Worm (Caenorhabditis elegans) whole organism, early embryonic: ENCODE results near the gene gst-23.

Experiments
- B0310.2 ChIP-seq: sonication (generic microtip); optimal IDR thresholded peaks from 2 replicates; lab custom pipeline; 2016; ENCODE audit warnings: mild to moderate bottlenecking, missing genetic modification characterization, missing compliant biosample characterization
- F13C5.2 ChIP-seq: sonication (generic microtip); optimal IDR thresholded peaks from 2 replicates; lab custom pipeline; 2017; ENCODE audit warnings: mild to moderate bottlenecking, missing genetic modification characterization, inconsistent platforms, missing compliant biosample characterization
- aly-1 ChIP-seq: sonication (generic microtip); optimal IDR thresholded peaks from 2 replicates; lab custom pipeline; 2016; ENCODE audit warnings: missing genetic modification characterization, missing compliant biosample characterization
- ama-1 ChIP-seq: fragments of 150-350 bp; optimal IDR thresholded peaks from 2 replicates; lab custom pipeline; 2014
- ceh-13 ChIP-seq: fragments of 200-800 bp; sonication (Bioruptor generic); optimal IDR thresholded peaks from 2 replicates; lab custom pipeline; 2018; ENCODE audit warnings: mild to moderate bottlenecking, missing genetic modification characterization, missing compliant biosample characterization
- ceh-36 ChIP-seq: sonication (generic microtip); optimal IDR thresholded peaks from 2 replicates; lab custom pipeline; 2016; ENCODE audit warnings: missing genetic modification characterization, inconsistent platforms, missing compliant biosample characterization
- ets-7 ChIP-seq: sonication (generic microtip); optimal IDR thresholded peaks from 2 replicates; lab custom pipeline; 2016; ENCODE audit warnings: missing genotype, missing genetic modification characterization, missing compliant biosample characterization
- flt-1 ChIP-seq: fragments of 200-800 bp; sonication (Bioruptor generic); IDR thresholded peaks from 2 replicates; pipeline ENCODE4 v1.3.6; 2022; ENCODE audit warnings: missing genetic modification characterization, missing compliant biosample characterization
- hmbx-1 ChIP-seq: sonication (generic microtip); optimal IDR thresholded peaks from 2 replicates; lab custom pipeline; 2016; ENCODE audit warnings: mild to moderate bottlenecking, missing genetic modification characterization, missing compliant biosample characterization
- hmg-4 ChIP-seq: fragments of 200-800 bp; sonication (Bioruptor generic); optimal IDR thresholded peaks from 2 replicates; lab custom pipeline; 2018; ENCODE audit warnings: mild to moderate bottlenecking, missing genetic modification characterization, missing compliant biosample characterization
- hnd-1 ChIP-seq: sonication (generic microtip); optimal IDR thresholded peaks from 2 replicates; lab custom pipeline; 2016; ENCODE audit warnings: missing genetic modification characterization, missing compliant biosample characterization
- pes-1 ChIP-seq: fragments of 200-800 bp; sonication (Bioruptor generic); IDR thresholded peaks from 2 replicates; pipeline ENCODE4 v1.3.6; 2022; ENCODE audit warnings: missing genetic modification reagents, missing genetic modification characterization, missing compliant biosample characterization
- scrt-1 ChIP-seq: fragments of 200-800 bp; sonication (Bioruptor generic); IDR thresholded peaks from 2 replicates; pipeline ENCODE4 v1.3.6; 2022; ENCODE audit warnings: missing genetic modification characterization, missing compliant biosample characterization
- sea-1 ChIP-seq: fragments of 200-800 bp; sonication (Bioruptor generic); conservative IDR thresholded peaks from 2 replicates; pipeline ENCODE4 v1.3.6; 2022; ENCODE audit warnings: missing genetic modification characterization, missing compliant biosample characterization
- tbx-11 ChIP-seq: fragments of 200-800 bp; sonication (Bioruptor generic); IDR thresholded peaks from 2 replicates; pipeline ENCODE4 v1.3.6; 2022; ENCODE audit warnings: missing genetic modification characterization, missing compliant biosample characterization
- tbx-37 ChIP-seq: fragments of 200-800 bp; sonication (Bioruptor generic); conservative IDR thresholded peaks from 2 replicates; pipeline ENCODE4 v1.3.6; 2022; ENCODE audit warnings: missing genetic modification reagents, missing genetic modification characterization, missing compliant biosample characterization
- tra-4 ChIP-seq: sonication (generic microtip); optimal IDR thresholded peaks from 2 replicates; lab custom pipeline; 2017; ENCODE audit warnings: missing genetic modification characterization, missing compliant biosample characterization

gst-23 gene

DNA sequence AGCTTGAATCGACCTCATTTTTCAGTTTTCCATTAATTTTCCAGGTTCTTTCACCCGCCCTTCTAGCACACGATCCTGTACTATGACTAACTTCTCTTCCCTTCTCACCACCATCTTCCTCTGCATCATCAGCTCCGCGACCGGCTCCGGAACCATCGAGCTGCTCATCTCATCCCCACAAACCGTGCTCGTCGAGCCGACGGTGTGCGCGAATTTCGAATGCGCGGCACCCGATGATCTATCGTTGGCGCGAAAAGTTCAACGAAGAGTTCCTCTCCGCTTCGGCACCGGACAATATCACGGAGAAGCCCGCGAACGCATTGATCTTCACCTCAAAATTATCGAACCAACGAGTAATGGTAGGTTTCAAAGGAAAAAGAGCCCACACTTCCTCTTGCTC lies 32.9 kb upstream of the gst-23 start, which contains the start of gene apx-1:
Gene apx-1 (plus strand): TSS at position 50 of the 400 bp plus-strand sequence.
- TF ChIP-seq tra-4 (tag; lab: Kevin White, UChicago), result no peak
- TF ChIP-seq ceh-36 (tag; lab: Kevin White, UChicago), result no peak
- no peak for TF ChIP-seq scrt-1 (GFP tag; lab: Robert Waterston, UW)

DNA sequence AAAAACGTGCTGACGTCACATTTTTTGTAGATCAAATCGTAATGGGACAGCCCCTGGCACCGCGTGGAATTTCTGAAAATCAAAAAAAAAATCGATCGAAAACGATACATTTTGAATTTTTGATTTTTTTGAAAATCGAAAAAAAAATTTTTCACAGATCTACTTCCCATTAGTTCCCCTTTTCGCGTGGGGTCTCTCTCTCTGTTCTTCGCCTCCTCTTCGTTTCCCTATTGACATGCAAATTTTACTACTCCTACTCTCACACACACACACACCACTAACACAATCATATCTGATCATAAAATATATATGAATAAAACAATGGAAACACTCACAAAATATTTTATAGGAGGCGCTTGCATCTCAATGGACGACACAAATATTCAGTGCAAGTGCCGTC lies 24.5 kb upstream of the gst-23 start:
- TF ChIP-seq aly-1 (tag; lab: Kevin White, UChicago), result no peak
- TF ChIP-seq scrt-1 (GFP tag; lab: Robert Waterston, UW), result no peak
- TF ChIP-seq flt-1, result no peak
- TF ChIP-seq ets-7, result no peak
- TF ChIP-seq hnd-1, result no peak

DNA sequence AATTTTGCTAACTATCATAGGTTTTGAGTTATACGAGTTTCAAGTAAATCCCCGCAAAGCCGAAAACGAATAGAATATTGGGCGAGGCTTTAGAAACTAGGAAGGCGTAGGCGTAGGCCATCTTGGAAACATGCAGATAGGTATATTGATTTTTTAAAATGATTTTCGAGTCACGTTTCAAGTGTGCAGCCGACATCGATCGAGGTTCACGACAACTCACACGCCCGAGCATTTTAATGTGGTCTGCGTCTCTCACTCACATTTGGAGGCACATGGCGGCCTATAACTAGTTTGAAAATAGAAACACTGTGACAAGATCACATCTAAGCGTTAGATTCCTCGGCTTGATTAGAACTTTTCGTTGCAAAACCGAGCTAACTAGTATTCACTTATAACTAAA lies 15.7 kb upstream of the gst-23 start, which contains the start of gene K08D9.2:
Gene K08D9.2 (plus strand): TSS at position 301 of the 400 bp plus-strand sequence.
- TF ChIP-seq tbx-11 (GFP tag; lab: Robert Waterston, UW) (no peak), scrt-1 (GFP tag; lab: Robert Waterston, UW) (no peak), sea-1 (GFP tag; lab: Robert Waterston, UW) (no peak), ets-7 (no peak), flt-1 (no peak), ceh-13 (no peak), ceh-36 (tag; lab: Kevin White, UChicago) (no peak), tra-4 (tag; lab: Kevin White, UChicago) (no peak), pes-1 (no peak), hmbx-1 (tag; lab: Kevin White, UChicago) (no peak), F13C5.2 (tag; lab: Kevin White, UChicago) (no peak), B0310.2 (no peak), tbx-37 (GFP tag; lab: Robert Waterston, UW) (no peak), ama-1 (lab: Kevin White, UChicago) (no peak), hmg-4 (GFP tag; lab: Kevin White, UChicago) (no peak), aly-1 (tag; lab: Kevin White, UChicago) (no peak), hnd-1 (no peak)

DNA sequence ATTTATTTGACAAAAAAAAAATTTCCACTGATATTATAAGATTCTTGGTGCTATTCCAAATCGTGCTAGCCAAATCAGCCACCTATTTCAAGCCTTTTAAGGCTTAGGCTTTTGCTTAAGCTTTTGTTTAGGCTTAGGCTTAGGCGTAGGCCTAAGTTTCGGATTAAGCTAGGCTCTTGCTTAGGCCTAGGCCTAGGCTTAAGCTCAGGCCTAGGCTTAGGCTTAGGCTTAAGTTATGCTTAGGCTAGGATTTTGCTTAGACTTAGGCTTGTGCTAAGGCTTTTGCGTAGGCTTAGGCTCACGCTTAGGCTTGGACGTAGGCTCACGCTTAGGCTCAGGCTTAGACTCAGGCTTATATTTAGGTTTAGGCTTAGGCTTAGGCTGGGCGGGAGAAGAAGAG lies 12.9 kb upstream of the gst-23 start:
- TF ChIP-seq ceh-36 (tag; lab: Kevin White, UChicago), result peak; percentile 62
- no peak for TF ChIP-seq aly-1 (tag; lab: Kevin White, UChicago)
- TF ChIP-seq ceh-13, result no peak
- TF ChIP-seq tbx-11 (GFP tag; lab: Robert Waterston, UW), result no peak
- no peak for TF ChIP-seq flt-1

DNA sequence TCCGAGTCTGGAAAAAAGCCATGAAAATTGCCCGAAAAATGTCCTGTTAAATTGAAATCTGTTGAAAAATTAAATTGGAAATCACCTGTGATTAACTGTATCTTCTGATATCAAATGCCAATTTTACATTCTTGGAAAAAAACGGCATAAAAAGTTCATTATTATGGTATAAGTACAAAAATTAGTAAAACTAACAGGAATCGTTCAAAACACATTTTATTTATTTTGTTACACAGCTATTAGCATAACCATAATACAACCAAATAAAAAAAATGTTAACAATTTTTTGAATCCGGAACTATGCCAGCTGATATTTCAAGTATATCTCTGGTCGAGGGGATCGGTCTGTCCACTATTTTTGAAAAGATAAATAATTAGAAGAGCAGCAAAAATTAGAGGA lies 12.5 kb upstream of the gst-23 start, which contains the start of gene K08D9.10:
Gene K08D9.10 (plus strand): TSS at position 301 of the 400 bp plus-strand sequence.
- TF ChIP-seq tra-4 (tag; lab: Kevin White, UChicago) (no peak), ets-7 (no peak), aly-1 (tag; lab: Kevin White, UChicago) (no peak), flt-1 (no peak), F13C5.2 (tag; lab: Kevin White, UChicago) (no peak), tbx-11 (GFP tag; lab: Robert Waterston, UW) (no peak), tbx-37 (GFP tag; lab: Robert Waterston, UW) (no peak), B0310.2 (no peak), pes-1 (no peak), ceh-13 (no peak), ama-1 (lab: Kevin White, UChicago) (no peak)

DNA sequence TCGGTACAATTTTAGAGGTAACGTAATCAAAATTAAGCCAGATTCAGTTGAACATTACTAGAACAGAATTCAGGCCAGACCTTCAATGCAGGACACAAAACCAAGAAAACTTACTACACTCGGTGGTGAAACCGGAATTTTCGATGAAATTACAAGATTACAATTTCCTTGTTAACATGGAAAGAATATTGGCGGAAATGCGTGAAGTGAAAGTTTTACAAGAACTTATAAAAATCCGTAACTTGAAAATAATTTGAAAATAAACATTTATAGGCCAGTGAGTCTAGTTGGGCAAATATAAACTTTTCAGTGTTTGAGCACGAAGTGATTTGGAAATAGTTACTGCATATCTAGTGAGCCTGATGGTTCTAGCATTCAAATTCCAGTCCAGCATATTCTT lies 8.2 kb upstream of the gst-23 start, which contains the start of gene K08D9.6:
Gene K08D9.6 (minus strand): TSS at position 101 of the 400 bp plus-strand sequence.
- TF ChIP-seq flt-1, result no peak
- TF ChIP-seq scrt-1 (GFP tag; lab: Robert Waterston, UW), result no peak
- no peak for TF ChIP-seq ets-7
- no peak for TF ChIP-seq pes-1
- TF ChIP-seq ceh-36 (tag; lab: Kevin White, UChicago), result no peak
- no peak for TF ChIP-seq tra-4 (tag; lab: Kevin White, UChicago)
- no peak for TF ChIP-seq hmbx-1 (tag; lab: Kevin White, UChicago)
- no peak for TF ChIP-seq ceh-13
- no peak for TF ChIP-seq hmg-4 (GFP tag; lab: Kevin White, UChicago)
- TF ChIP-seq aly-1 (tag; lab: Kevin White, UChicago), result no peak
- TF ChIP-seq ama-1 (lab: Kevin White, UChicago), result no peak
- TF ChIP-seq tbx-11 (GFP tag; lab: Robert Waterston, UW), result no peak
- no peak for TF ChIP-seq F13C5.2 (tag; lab: Kevin White, UChicago)
- no peak for TF ChIP-seq sea-1 (GFP tag; lab: Robert Waterston, UW)
- TF ChIP-seq B0310.2, result no peak
- no peak for TF ChIP-seq hnd-1
- no peak for TF ChIP-seq tbx-37 (GFP tag; lab: Robert Waterston, UW)

DNA sequence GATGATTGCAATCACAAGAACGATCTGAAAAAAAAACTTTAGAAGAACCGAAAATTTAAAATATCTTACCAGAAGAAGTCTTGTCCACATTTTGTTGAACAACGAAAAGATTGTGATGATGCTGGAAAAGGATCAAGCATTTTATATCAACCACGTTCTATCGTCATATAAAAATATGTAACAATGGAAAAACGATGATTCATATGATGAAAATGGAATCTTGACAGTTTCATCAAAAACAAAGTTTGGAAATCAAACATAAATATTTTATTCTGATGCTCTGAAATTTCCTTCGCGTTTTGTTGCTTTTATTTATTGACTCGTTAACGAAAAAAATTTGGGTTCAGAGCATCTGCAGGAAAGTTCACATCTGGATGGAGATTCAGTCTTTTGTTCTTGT lies 6.5 kb upstream of the gst-23 start, which contains the start of the genes K08D9.9 and str-16:
Gene K08D9.9 (minus strand): TSS at position 101 of the 400 bp plus-strand sequence.
Gene str-16 (plus strand): TSS at position 266 of the 400 bp plus-strand sequence.
- no peak for TF ChIP-seq tbx-11 (GFP tag; lab: Robert Waterston, UW)
- no peak for TF ChIP-seq ceh-36 (tag; lab: Kevin White, UChicago)
- no peak for TF ChIP-seq ceh-13

DNA sequence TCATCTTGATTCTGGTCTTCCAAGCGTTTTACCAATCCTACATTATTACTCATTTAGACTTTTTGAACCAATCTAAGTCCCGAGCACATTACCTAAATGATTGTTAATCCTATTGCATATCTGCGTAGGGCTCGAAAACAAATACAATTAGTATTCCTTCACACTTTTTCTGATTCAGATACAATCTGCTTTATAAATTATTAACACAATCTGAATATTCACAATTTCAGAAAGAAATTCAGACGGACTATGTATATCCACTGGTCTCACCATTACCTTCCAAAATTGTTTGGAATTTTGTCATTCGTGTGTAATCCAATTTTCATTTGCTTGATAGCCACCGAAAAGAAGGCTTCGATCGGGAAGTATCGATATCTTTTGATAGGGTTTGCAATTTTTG lies 1.9 kb upstream of the gst-23 start, which contains the start of gene srj-11:
Gene srj-11 (plus strand): TSS at position 250 of the 400 bp plus-strand sequence.
- TF ChIP-seq scrt-1 (GFP tag; lab: Robert Waterston, UW), result no peak
- no peak for TF ChIP-seq pes-1
- TF ChIP-seq hmbx-1 (tag; lab: Kevin White, UChicago), result no peak
- no peak for TF ChIP-seq ceh-36 (tag; lab: Kevin White, UChicago)
- no peak for TF ChIP-seq tbx-37 (GFP tag; lab: Robert Waterston, UW)
- no peak for TF ChIP-seq aly-1 (tag; lab: Kevin White, UChicago)
